Fruit fly (Drosophila melanogaster) whole organism, embryonic: ENCODE measurements around the gene Sclp.
A peak's percentile ranks its signal among the peaks of the same experiment; 100 is the strongest.

Experiments
- CG10462 ChIP-seq: fragments of 200-800 bp; sonication (Bioruptor generic); optimal IDR thresholded peaks from 2 replicates; lab custom pipeline; 2016; ENCODE audit warnings: missing biosample characterization, missing genetic modification characterization
- CG11695 ChIP-seq: fragments of 200-800 bp; sonication (Bioruptor generic); IDR thresholded peaks from 3 replicates; pipeline ENCODE4 v1.3.6; 2022; ENCODE audit warnings: missing biosample characterization, missing genetic modification characterization
- CG1233 ChIP-seq: fragments of 200-800 bp; sonication (Bioruptor generic); optimal IDR thresholded peaks from 4 replicates; lab custom pipeline; 2018; ENCODE audit warnings: missing biosample characterization, mild to moderate bottlenecking, missing genetic modification characterization
- CG14667 ChIP-seq: fragments of 200-800 bp; sonication (Bioruptor generic); IDR thresholded peaks from 2 replicates; pipeline ENCODE4 v1.3.6; 2022; ENCODE audit warnings: missing biosample characterization, missing genetic modification characterization
- CG1603 ChIP-seq: fragments of 200-800 bp; sonication (Bioruptor generic); optimal IDR thresholded peaks from 2 replicates; lab custom pipeline; 2019; ENCODE audit warnings: missing biosample characterization, mild to moderate bottlenecking, missing genetic modification characterization, moderate library complexity
- CG17829 ChIP-seq: fragments of 200-800 bp; optimal IDR thresholded peaks from 2 replicates; lab custom pipeline; 2019; ENCODE audit warnings: missing biosample characterization, mild to moderate bottlenecking, missing genetic modification characterization, moderate library complexity
- CG18476 ChIP-seq: fragments of 200-800 bp; sonication (Bioruptor generic); optimal IDR thresholded peaks from 2 replicates; lab custom pipeline; 2016; ENCODE audit warnings: missing biosample characterization, mild to moderate bottlenecking, missing genetic modification characterization
- CG2712 ChIP-seq: fragments of 200-800 bp; optimal IDR thresholded peaks from 3 replicates; lab custom pipeline; 2019; ENCODE audit warnings: missing biosample characterization, mild to moderate bottlenecking, missing genetic modification characterization, moderate library complexity
- CG31224 ChIP-seq: fragments of 200-800 bp; sonication (Bioruptor generic); IDR thresholded peaks from 2 replicates; pipeline ENCODE4 v1.3.6; 2022; ENCODE audit warnings: missing biosample characterization, missing genetic modification characterization
- CG3281 ChIP-seq: fragments of 200-800 bp; sonication (Bioruptor generic); optimal IDR thresholded peaks from 3 replicates; lab custom pipeline; 2017; ENCODE audit warnings: missing biosample characterization, mild to moderate bottlenecking, missing genetic modification characterization
- CG3995 ChIP-seq: fragments of 200-800 bp; sonication (Bioruptor generic); optimal IDR thresholded peaks from 3 replicates; lab custom pipeline; 2016; ENCODE audit warnings: missing biosample characterization, missing genetic modification characterization
- CG42726 ChIP-seq: fragments of 200-800 bp; sonication (Bioruptor generic); IDR thresholded peaks from 2 replicates; pipeline ENCODE4 v1.3.6; 2022; ENCODE audit warnings: missing biosample characterization, missing genetic modification characterization; ENCODE audit not compliant: partially characterized antibody
- CG6272 ChIP-seq: fragments of 200-800 bp; sonication (Bioruptor generic); IDR thresholded peaks from 2 replicates; pipeline ENCODE4 v1.3.6; 2022; ENCODE audit warnings: missing biosample characterization, missing genetic modification characterization
- CG7372 ChIP-seq: fragments of 200-800 bp; sonication (Bioruptor generic); IDR thresholded peaks from 2 replicates; pipeline ENCODE4 v1.3.6; 2022; ENCODE audit warnings: missing biosample characterization, missing genetic modification characterization
- CG7745 ChIP-seq: fragments of 200-800 bp; sonication (Bioruptor generic); optimal IDR thresholded peaks from 2 replicates; lab custom pipeline; 2018; ENCODE audit warnings: missing biosample characterization, mild to moderate bottlenecking, missing genetic modification characterization, moderate library complexity
- CG7839 ChIP-seq: fragments of 200-800 bp; sonication (Bioruptor generic); optimal IDR thresholded peaks from 3 replicates; lab custom pipeline; 2018; ENCODE audit warnings: missing biosample characterization, mild to moderate bottlenecking, missing genetic modification characterization, moderate library complexity
- D19B ChIP-seq: fragments of 200-800 bp; sonication (Bioruptor generic); optimal IDR thresholded peaks from 2 replicates; lab custom pipeline; 2017; ENCODE audit warnings: missing biosample characterization, mild to moderate bottlenecking, missing genetic modification characterization
- Dek ChIP-seq: fragments of 200-800 bp; sonication (Bioruptor generic); optimal IDR thresholded peaks from 3 replicates; lab custom pipeline; 2019; ENCODE audit warnings: missing biosample characterization, mild to moderate bottlenecking, missing genetic modification characterization, moderate library complexity
- Dip3 ChIP-seq: fragments of 200-800 bp; sonication (Bioruptor generic); optimal IDR thresholded peaks from 3 replicates; lab custom pipeline; 2016; ENCODE audit warnings: missing biosample characterization, missing genetic modification characterization
- Elba2 ChIP-seq: fragments of 200-800 bp; sonication (Bioruptor generic); optimal IDR thresholded peaks from 3 replicates; lab custom pipeline; 2016; ENCODE audit warnings: missing biosample characterization, missing genetic modification characterization
- Gug ChIP-seq: fragments of 200-800 bp; sonication (Bioruptor generic); IDR thresholded peaks from 4 replicates; pipeline ENCODE4 v1.3.6; 2022; ENCODE audit warnings: missing biosample characterization, missing genetic modification characterization
- H2.0 ChIP-seq: fragments of 200-800 bp; sonication (Bioruptor generic); IDR thresholded peaks from 2 replicates; pipeline ENCODE4 v1.3.6; 2022; ENCODE audit warnings: missing biosample characterization, missing genetic modification characterization
- MESR4 ChIP-seq: fragments of 200-800 bp; sonication (Bioruptor generic); optimal IDR thresholded peaks from 2 replicates; lab custom pipeline; 2018; ENCODE audit warnings: missing biosample characterization, mild to moderate bottlenecking, missing genetic modification characterization, moderate library complexity
- NFAT ChIP-seq: fragments of 200-800 bp; sonication (Bioruptor generic); IDR thresholded peaks from 2 replicates; pipeline ENCODE4 v1.3.6; 2022; ENCODE audit warnings: missing biosample characterization, missing genetic modification characterization
- Nf-YA ChIP-seq: fragments of 200-800 bp; sonication (Bioruptor generic); IDR thresholded peaks from 2 replicates; pipeline ENCODE4 v1.3.6; 2022; ENCODE audit warnings: missing biosample characterization, missing genetic modification characterization
- NfI ChIP-seq: fragments of 200-800 bp; sonication (Bioruptor generic); optimal IDR thresholded peaks from 3 replicates; lab custom pipeline; 2018; ENCODE audit warnings: missing biosample characterization, mild to moderate bottlenecking, missing genetic modification characterization, moderate library complexity
- Ravus ChIP-seq: fragments of 200-800 bp; sonication (Bioruptor generic); IDR thresholded peaks from 2 replicates; pipeline ENCODE4 v1.3.6; 2022; ENCODE audit warnings: missing biosample characterization, missing genetic modification characterization
- Xrp1 ChIP-seq: fragments of 200-800 bp; sonication (Bioruptor generic); IDR thresholded peaks from 2 replicates; pipeline ENCODE4 v1.3.6; 2022; ENCODE audit warnings: missing biosample characterization, missing genetic modification characterization
- ap ChIP-seq: fragments of 200-800 bp; sonication (Bioruptor generic); IDR thresholded peaks from 2 replicates; pipeline ENCODE4 v1.3.6; 2022; ENCODE audit warnings: missing biosample characterization, missing genetic modification characterization
- bsh ChIP-seq, 2 experiments: fragments of 200-800 bp; sonication (Bioruptor generic); optimal IDR thresholded peaks; 2 replicates each; lab custom pipeline; 2017 to 2018; ENCODE audit warnings: mild to moderate bottlenecking in 2 of 2, missing biosample characterization in 2 of 2, missing genetic modification characterization in 2 of 2, moderate library complexity in 1 of 2
- chif ChIP-seq, 2 experiments: fragments of 200-800 bp; sonication (Bioruptor generic); optimal IDR thresholded peaks; 3 replicates each; lab custom pipeline; 2016; ENCODE audit warnings: missing biosample characterization in 2 of 2, missing genetic modification characterization in 2 of 2
- chm ChIP-seq: fragments of 200-800 bp; sonication (Bioruptor generic); IDR thresholded peaks from 2 replicates; pipeline ENCODE4 v1.3.6; 2022; ENCODE audit warnings: missing biosample characterization, missing genetic modification characterization
- croc ChIP-seq: fragments of 200-800 bp; sonication (Bioruptor generic); conservative IDR thresholded peaks from 3 replicates; pipeline ENCODE4 v1.3.6; 2022; ENCODE audit warnings: missing biosample characterization, missing genetic modification characterization
- dati ChIP-seq: fragments of 200-800 bp; sonication (Bioruptor generic); IDR thresholded peaks from 2 replicates; pipeline ENCODE4 v1.3.6; 2022; ENCODE audit warnings: missing biosample characterization, missing genetic modification characterization
- dm ChIP-seq: fragments of 200-800 bp; sonication (Bioruptor generic); optimal IDR thresholded peaks from 3 replicates; lab custom pipeline; 2016; ENCODE audit warnings: missing biosample characterization, missing genetic modification characterization
- fru ChIP-seq: fragments of >200 bp; optimal IDR thresholded peaks from 2 replicates; lab custom pipeline; 2017
- gro ChIP-seq: fragments of 200-800 bp; sonication (Bioruptor generic); optimal IDR thresholded peaks from 2 replicates; lab custom pipeline; 2016; ENCODE audit warnings: missing biosample characterization, missing genetic modification characterization
- h ChIP-seq: fragments of >200 bp; optimal IDR thresholded peaks from 2 replicates; lab custom pipeline; 2017
- hth ChIP-seq: fragments of >200 bp; optimal IDR thresholded peaks from 2 replicates; lab custom pipeline; 2017; ENCODE audit warnings: inconsistent platforms
- kay ChIP-seq: fragments of 200-800 bp; sonication (Bioruptor generic); optimal IDR thresholded peaks from 2 replicates; lab custom pipeline; 2016; ENCODE audit warnings: missing biosample characterization, missing genetic modification characterization
- knrl ChIP-seq: fragments of 200-800 bp; sonication (Bioruptor generic); IDR thresholded peaks from 3 replicates; pipeline ENCODE4 v1.3.6; 2022; ENCODE audit warnings: missing biosample characterization, missing genetic modification characterization; ENCODE audit not compliant: partially characterized antibody
- nerfin-1 ChIP-seq: fragments of 200-800 bp; sonication (Bioruptor generic); optimal IDR thresholded peaks from 3 replicates; lab custom pipeline; 2019; ENCODE audit warnings: missing biosample characterization, mild to moderate bottlenecking, missing genetic modification characterization, moderate library complexity
- pan ChIP-seq, 4 experiments: fragments of >200 bp in 3 of 4; fragments of 200-800 bp in 1 of 4; sonication (Bioruptor generic) in 1 of 4; optimal IDR thresholded peaks in 3 of 4; IDR thresholded peaks in 1 of 4; 2 replicates each; pipeline versions ENCODE4 v1.3.6 to Lab custom; 2017 to 2022; ENCODE audit warnings: missing biosample characterization in 2 of 4, missing genetic modification characterization in 2 of 4, mixed read lengths in 1 of 4
- prd ChIP-seq, 3 experiments: fragments of >200 bp in 2 of 3; fragments of 200-800 bp in 1 of 3; sonication (Bioruptor generic) in 1 of 3; optimal IDR thresholded peaks in 2 of 3; IDR thresholded peaks in 1 of 3; 2 replicates in 2 of 3; 3 replicates in 1 of 3; pipeline versions ENCODE4 v1.3.6 to Lab custom; 2017 to 2022; ENCODE audit warnings: missing biosample characterization in 1 of 3, missing genetic modification characterization in 1 of 3
- ranshi ChIP-seq: fragments of 200-800 bp; sonication (Bioruptor generic); IDR thresholded peaks from 2 replicates; pipeline ENCODE4 v1.3.6; 2022; ENCODE audit warnings: missing biosample characterization, missing genetic modification characterization
- sens-2 ChIP-seq: fragments of 200-800 bp; sonication (Bioruptor generic); IDR thresholded peaks from 2 replicates; pipeline ENCODE4 v1.3.6; 2022; ENCODE audit warnings: missing biosample characterization, missing genetic modification characterization
- slp2 ChIP-seq: fragments of 200-800 bp; sonication (Bioruptor generic); optimal IDR thresholded peaks from 2 replicates; lab custom pipeline; 2016; ENCODE audit warnings: missing biosample characterization, missing genetic modification characterization
- tin ChIP-seq: fragments of 200-800 bp; sonication (Bioruptor generic); optimal IDR thresholded peaks from 3 replicates; lab custom pipeline; 2016; ENCODE audit warnings: missing biosample characterization, missing genetic modification characterization
- tna ChIP-seq: fragments of 200-800 bp; sonication (Bioruptor generic); IDR thresholded peaks from 2 replicates; pipeline ENCODE4 v1.3.6; 2022; ENCODE audit warnings: missing biosample characterization, missing genetic modification characterization; ENCODE audit not compliant: partially characterized antibody
- tup ChIP-seq: fragments of 200-800 bp; sonication (Bioruptor generic); optimal IDR thresholded peaks from 2 replicates; lab custom pipeline; 2016; ENCODE audit warnings: missing biosample characterization, mild to moderate bottlenecking, missing genetic modification characterization, moderate library complexity
- yki ChIP-seq: fragments of >200 bp; optimal IDR thresholded peaks from 3 replicates; lab custom pipeline; 2018

Sclp gene

DNA sequence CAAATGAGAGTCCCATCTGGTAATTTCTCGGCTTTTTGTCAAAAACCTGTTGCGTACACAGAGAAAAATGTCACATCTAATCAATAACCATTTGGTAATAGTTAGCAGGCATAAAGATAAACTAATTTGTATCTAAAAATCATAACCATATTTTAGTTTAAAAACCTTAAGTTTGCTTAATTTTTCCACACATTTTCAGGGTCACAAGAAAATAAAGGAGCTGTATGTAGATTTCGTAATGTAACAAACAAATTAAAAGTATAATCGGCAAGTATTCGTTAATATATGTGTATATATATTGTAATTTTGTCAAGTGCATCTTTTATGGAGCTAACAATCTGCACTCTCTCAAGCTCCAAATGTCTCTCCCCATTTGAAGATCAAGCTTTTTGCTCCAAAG, 3.5 kb downstream of the Sclp start (continued):
- peak; percentile 77 for TF ChIP-seq ap (GFP tag; lab: Robert Waterston, UW)
- TF ChIP-seq chm (GFP tag; lab: Robert Waterston, UW) = no peak
- TF ChIP-seq Nf-YA (GFP tag; lab: Robert Waterston, UW) = peak; percentile 73
- no peak for TF ChIP-seq fru (lab: Kevin White, UChicago)
- TF ChIP-seq pan (optimal IDR thresholded peaks at IDR 0.05; lab: Kevin White, UChicago) = no peak
- peak in 1 of 2 experiments; percentile 90 for TF ChIP-seq pan (GFP tag; optimal IDR thresholded peaks at IDR 0.05 in 1 of 2, IDR thresholded peaks at IDR 0.05 in 1 of 2)
- no peak for TF ChIP-seq Elba2 (GFP tag; lab: Kevin White, UChicago)
- peak; percentile 66 for TF ChIP-seq Ravus
- no peak for TF ChIP-seq hth (lab: Kevin White, UChicago)
- TF ChIP-seq NfI (GFP tag; lab: Kevin White, UChicago) = peak; percentile 87
- peak; percentile 75 for TF ChIP-seq tin (GFP tag; lab: Kevin White, UChicago)
- TF ChIP-seq bsh (GFP tag; optimal IDR thresholded peaks at IDR 0.05; lab: Kevin White, UChicago) = peak; percentile 76 to 93
- TF ChIP-seq yki (lab: Kevin White, UChicago) = no peak
- no peak for TF ChIP-seq CG42726 (GFP tag; lab: Robert Waterston, UW)
- peak; percentile 68 for TF ChIP-seq CG18476 (GFP tag; lab: Kevin White, UChicago)
- peak; percentile 90 for TF ChIP-seq CG3281 (GFP tag; lab: Kevin White, UChicago)
- TF ChIP-seq h (lab: Kevin White, UChicago) = no peak
- TF ChIP-seq CG31224 (GFP tag; lab: Robert Waterston, UW) = peak; percentile 81
- TF ChIP-seq Gug = peak; percentile 58
- TF ChIP-seq Xrp1 = peak; percentile 89
- peak; percentile 73 for TF ChIP-seq H2.0 (GFP tag; lab: Robert Waterston, UW)
- peak; percentile 93; the same call in 2 of the 3 replicates for TF ChIP-seq CG11695
- peak; percentile 81 for TF ChIP-seq CG6272 (GFP tag; lab: Robert Waterston, UW)
- TF ChIP-seq CG7839 (tag; lab: Kevin White, UChicago) = peak; percentile 96
- TF ChIP-seq CG14667 (GFP tag; lab: Robert Waterston, UW) = peak; percentile 74
- peak; percentile 58 for TF ChIP-seq dm (GFP tag; lab: Kevin White, UChicago)
- TF ChIP-seq nerfin-1 (tag; lab: Kevin White, UChicago) = peak; percentile 90
- TF ChIP-seq CG7745 (tag; lab: Kevin White, UChicago) = no peak
- peak; percentile 54 for TF ChIP-seq CG1603 (tag; lab: Kevin White, UChicago)
- TF ChIP-seq D19B = peak; percentile 71
- TF ChIP-seq gro (GFP tag; lab: Kevin White, UChicago) = peak; percentile 56
- TF ChIP-seq knrl = no peak
- 0 out of 2 replicates have a peak, but pooled peaks have one; percentile 16 for TF ChIP-seq dati (GFP tag; lab: Robert Waterston, UW)
- peak; percentile 88 for TF ChIP-seq CG7372 (GFP tag; lab: Robert Waterston, UW)
- peak; percentile 58 to 71 for TF ChIP-seq chif (GFP tag; optimal IDR thresholded peaks at IDR 0.05; lab: Kevin White, UChicago)
- peak; percentile 80 for TF ChIP-seq ranshi (GFP tag; lab: Robert Waterston, UW)
- peak; percentile 69 for TF ChIP-seq Dip3 (GFP tag; lab: Kevin White, UChicago)
- peak; percentile 96 for TF ChIP-seq CG2712 (tag; lab: Kevin White, UChicago)
- peak; percentile 77 for TF ChIP-seq CG10462
- peak; percentile 69 for TF ChIP-seq slp2
- TF ChIP-seq tna (GFP tag; lab: Robert Waterston, UW) = no peak
- peak; percentile 22 for TF ChIP-seq CG3995
- peak; percentile 59 for TF ChIP-seq kay
- TF ChIP-seq tup (GFP tag; lab: Kevin White, UChicago) = no peak
- TF ChIP-seq MESR4 (GFP tag; lab: Kevin White, UChicago) = peak; percentile 5
- TF ChIP-seq croc = peak; percentile 87
- TF ChIP-seq CG17829 (tag; lab: Kevin White, UChicago) = peak; percentile 93
- TF ChIP-seq NFAT (GFP tag; lab: Robert Waterston, UW) = peak; percentile 62
- peak; percentile 88 for TF ChIP-seq Dek (tag; lab: Kevin White, UChicago)
- no peak for TF ChIP-seq prd (optimal IDR thresholded peaks at IDR 0.05; lab: Kevin White, UChicago)
- peak; percentile 90 for TF ChIP-seq prd (GFP tag; IDR thresholded peaks at IDR 0.05; lab: Robert Waterston, UW)
- peak; percentile 87 for TF ChIP-seq CG1233 (GFP tag; lab: Kevin White, UChicago)
- peak; percentile 68; the same call in 1 of the 2 replicates for TF ChIP-seq sens-2 (GFP tag; lab: Robert Waterston, UW)
